Worm (Caenorhabditis elegans) whole organism, L3 larva: ENCODE results near the gene srj-25.

Experiments
- ZK546.5 ChIP-seq: sonication (generic microtip); optimal IDR thresholded peaks from 2 replicates; lab custom pipeline; 2017; ENCODE audit warnings: missing biosample characterization, missing genetic modification characterization
- aly-2 ChIP-seq: fragments of 150-350 bp; optimal IDR thresholded peaks from 2 replicates; lab custom pipeline; 2014; ENCODE audit warnings: missing biosample characterization, missing genetic modification characterization
- ceh-16 ChIP-seq: sonication (generic microtip); optimal IDR thresholded peaks from 2 replicates; lab custom pipeline; 2017; ENCODE audit warnings: missing biosample characterization, missing genetic modification characterization
- ceh-28 ChIP-seq: fragments of 150-350 bp; optimal IDR thresholded peaks from 2 replicates; lab custom pipeline; 2014; ENCODE audit warnings: missing biosample characterization, missing genetic modification reagents, missing genetic modification characterization
- ceh-82 ChIP-seq: fragments of 150-350 bp; optimal IDR thresholded peaks from 2 replicates; lab custom pipeline; 2014; ENCODE audit warnings: missing biosample characterization, missing genetic modification characterization
- ceh-9 ChIP-seq: sonication (generic microtip); optimal IDR thresholded peaks from 2 replicates; lab custom pipeline; 2018; ENCODE audit warnings: missing biosample characterization, missing genetic modification characterization
- daf-12 ChIP-seq: fragments of 150-350 bp; optimal IDR thresholded peaks from 2 replicates; lab custom pipeline; 2014; ENCODE audit warnings: missing biosample characterization, missing genetic modification reagents, missing genetic modification characterization
- egl-27 ChIP-seq: sonication (generic microtip); optimal IDR thresholded peaks from 4 replicates; lab custom pipeline; 2017; ENCODE audit warnings: missing biosample characterization, missing genetic modification reagents, missing genetic modification characterization
- egl-5 ChIP-seq: fragments of 150-350 bp; optimal IDR thresholded peaks from 2 replicates; lab custom pipeline; 2017; ENCODE audit warnings: missing biosample characterization, missing genetic modification reagents, missing genetic modification characterization, inconsistent platforms
- elt-3 ChIP-seq, 3 experiments: fragments of 150-350 bp in 1 of 3; sonication (generic microtip) in 2 of 3; optimal IDR thresholded peaks; 2 replicates in 2 of 3; 4 replicates in 1 of 3; lab custom pipeline; 2014 to 2017; ENCODE audit warnings: missing biosample characterization in 3 of 3, missing genetic modification characterization in 3 of 3
- fkh-10 ChIP-seq: sonication (generic microtip); optimal IDR thresholded peaks from 2 replicates; lab custom pipeline; 2017; ENCODE audit warnings: missing biosample characterization, missing genetic modification reagents, missing genetic modification characterization
- fkh-2 ChIP-seq: fragments of 150-350 bp; optimal IDR thresholded peaks from 2 replicates; lab custom pipeline; 2014; ENCODE audit warnings: missing biosample characterization, missing genetic modification reagents, missing genetic modification characterization
- fos-1 ChIP-seq: fragments of 150-350 bp; optimal IDR thresholded peaks from 2 replicates; lab custom pipeline; 2014; ENCODE audit warnings: missing biosample characterization, missing genetic modification characterization
- hmg-11 ChIP-seq: sonication (generic microtip); optimal IDR thresholded peaks from 2 replicates; lab custom pipeline; 2016; ENCODE audit warnings: missing genetic modification characterization, missing compliant biosample characterization
- lin-39 ChIP-seq: fragments of 150-350 bp; optimal IDR thresholded peaks from 2 replicates; lab custom pipeline; 2018; ENCODE audit warnings: missing biosample characterization, missing genetic modification reagents, missing genetic modification characterization
- lsy-12 ChIP-seq: sonication (generic microtip); optimal IDR thresholded peaks from 2 replicates; lab custom pipeline; 2016; ENCODE audit warnings: mild to moderate bottlenecking, missing genetic modification characterization, missing compliant biosample characterization
- mdl-1 ChIP-seq: fragments of 150-350 bp; optimal IDR thresholded peaks from 2 replicates; lab custom pipeline; 2014; ENCODE audit warnings: missing biosample characterization, missing genetic modification characterization
- nfya-1 ChIP-seq: sonication (generic microtip); optimal IDR thresholded peaks from 2 replicates; lab custom pipeline; 2017; ENCODE audit warnings: missing genetic modification characterization, mild to moderate bottlenecking, missing compliant biosample characterization, antibody characterized with exemption, moderate library complexity; ENCODE audit not compliant: insufficient read depth
- nhr-11 ChIP-seq: fragments of 150-350 bp; optimal IDR thresholded peaks from 2 replicates; lab custom pipeline; 2014; ENCODE audit warnings: missing biosample characterization, missing genetic modification characterization
- nhr-237 ChIP-seq: fragments of 150-350 bp; optimal IDR thresholded peaks from 2 replicates; lab custom pipeline; 2014; ENCODE audit warnings: missing biosample characterization, missing genetic modification characterization
- nhr-25 ChIP-seq: sonication (generic microtip); optimal IDR thresholded peaks from 2 replicates; lab custom pipeline; 2017; ENCODE audit warnings: missing biosample characterization, missing genetic modification characterization
- nhr-28 ChIP-seq: fragments of 150-350 bp; optimal IDR thresholded peaks from 2 replicates; lab custom pipeline; 2014; ENCODE audit warnings: missing biosample characterization, missing genetic modification characterization
- nhr-43 ChIP-seq: sonication (generic microtip); optimal IDR thresholded peaks from 2 replicates; lab custom pipeline; 2016; ENCODE audit warnings: mild to moderate bottlenecking, missing genetic modification characterization, missing compliant biosample characterization; ENCODE audit not compliant: poor library complexity, severe bottlenecking
- nhr-67 ChIP-seq: fragments of 150-350 bp; optimal IDR thresholded peaks from 2 replicates; lab custom pipeline; 2014; ENCODE audit warnings: missing biosample characterization, missing genetic modification characterization
- nhr-77 ChIP-seq: fragments of 150-350 bp; optimal IDR thresholded peaks from 2 replicates; lab custom pipeline; 2014; ENCODE audit warnings: missing biosample characterization, missing genetic modification characterization
- pha-4 ChIP-seq: fragments of 150-350 bp; optimal IDR thresholded peaks from 2 replicates; lab custom pipeline; 2014; ENCODE audit warnings: missing biosample characterization, missing genetic modification reagents, missing genetic modification characterization
- pqm-1 ChIP-seq: fragments of 150-350 bp; optimal IDR thresholded peaks from 2 replicates; lab custom pipeline; 2017; ENCODE audit warnings: missing biosample characterization, missing genetic modification characterization, inconsistent platforms
- sea-2 ChIP-seq: fragments of 150-350 bp; sonication (generic microtip); optimal IDR thresholded peaks from 4 replicates; lab custom pipeline; 2014; ENCODE audit warnings: missing biosample characterization, missing genetic modification reagents, missing genetic modification characterization
- skn-1 ChIP-seq: fragments of 150-350 bp; optimal IDR thresholded peaks from 2 replicates; lab custom pipeline; 2014; ENCODE audit warnings: missing biosample characterization, missing genetic modification characterization
- tbx-2 ChIP-seq: sonication (generic microtip); optimal IDR thresholded peaks from 2 replicates; lab custom pipeline; 2016; ENCODE audit warnings: mild to moderate bottlenecking, missing genetic modification characterization, missing compliant biosample characterization
- unc-39 ChIP-seq: sonication (generic microtip); optimal IDR thresholded peaks from 4 replicates; lab custom pipeline; 2017; ENCODE audit warnings: missing biosample characterization, missing genetic modification characterization
- unc-62 ChIP-seq: fragments of 150-350 bp; sonication (generic microtip); optimal IDR thresholded peaks from 4 replicates; lab custom pipeline; 2014; ENCODE audit warnings: missing biosample characterization, missing genetic modification reagents, missing genetic modification characterization
- ztf-11 ChIP-seq: fragments of 150-350 bp; optimal IDR thresholded peaks from 2 replicates; lab custom pipeline; 2014; ENCODE audit warnings: missing biosample characterization, missing genetic modification characterization
- ztf-4 ChIP-seq: fragments of 150-350 bp; optimal IDR thresholded peaks from 2 replicates; lab custom pipeline; 2014; ENCODE audit warnings: missing biosample characterization, missing genetic modification characterization

Gene srj-25

ce11 chrV:722889-723288, 13.2 kb downstream of the srj-25 start:
- TF ChIP-seq nhr-237 (tag; lab: Kevin White, UChicago) (no peak), ceh-82 (tag; lab: Kevin White, UChicago) (no peak), pha-4 (no peak), nhr-11 (tag; lab: Kevin White, UChicago) (no peak), ceh-9 (tag; lab: Kevin White, UChicago) (no peak), nhr-43 (tag; lab: Kevin White, UChicago) (no peak), nhr-28 (tag; lab: Kevin White, UChicago) (no peak), nhr-77 (tag; lab: Kevin White, UChicago) (no peak), lin-39 (tag; lab: Kevin White, UChicago) (no peak), egl-27 (tag; lab: Kevin White, UChicago) (no peak), nhr-67 (tag; lab: Kevin White, UChicago) (no peak)

- TF ChIP-seq tbx-2 (tag; lab: Kevin White, UChicago) (no peak), ZK546.5 (tag; lab: Kevin White, UChicago) (no peak), mdl-1 (no peak), egl-5 (tag; lab: Kevin White, UChicago) (no peak), nfya-1 (tag; lab: Kevin White, UChicago) (no peak), egl-27 (tag; lab: Kevin White, UChicago) (no peak), lsy-12 (no peak), nhr-25 (tag; lab: Kevin White, UChicago) (no peak), nhr-67 (tag; lab: Kevin White, UChicago) (no peak), ceh-28 (tag; lab: Kevin White, UChicago) (no peak), ceh-9 (tag; lab: Kevin White, UChicago) (no peak), nhr-237 (tag; lab: Kevin White, UChicago) (no peak), daf-12 (tag; lab: Kevin White, UChicago) (no peak), unc-39 (no peak)
- TF ChIP-seq, all 47 proteins: peak for 0
Observed at ce11 chrV:719731-720130, 16.3 kb downstream of the srj-25 start, which contains the start of gene srbc-40. TSS of gene srbc-40 (minus strand) at chrV:719831.

ce11 chrV:712882-713281, 23.2 kb downstream of the srj-25 start, which contains the start of gene cyp-33C11:
TSS of gene cyp-33C11 (minus strand) at chrV:712982.
- TF ChIP-seq hmg-11 (tag; lab: Kevin White, UChicago), result no peak
- no peak for TF ChIP-seq mdl-1
- TF ChIP-seq unc-62 (GFP tag; lab: Kevin White, UChicago), result no peak
- no peak for TF ChIP-seq nhr-11 (tag; lab: Kevin White, UChicago)
- no peak for TF ChIP-seq fos-1 (tag; lab: Kevin White, UChicago)
- TF ChIP-seq nhr-25 (tag; lab: Kevin White, UChicago), result no peak
- TF ChIP-seq ztf-11 (tag; lab: Kevin White, UChicago), result no peak
- TF ChIP-seq, all 47 proteins: peak for 0

- TF ChIP-seq unc-39 (no peak), nhr-25 (tag; lab: Kevin White, UChicago) (no peak), fkh-10 (GFP tag; lab: Kevin White, UChicago) (no peak), fkh-2 (no peak), ceh-82 (tag; lab: Kevin White, UChicago) (no peak), pqm-1 (tag; lab: Kevin White, UChicago) (no peak), ceh-9 (tag; lab: Kevin White, UChicago) (no peak), egl-5 (tag; lab: Kevin White, UChicago) (no peak), nhr-77 (tag; lab: Kevin White, UChicago) (no peak), fos-1 (tag; lab: Kevin White, UChicago) (no peak), sea-2 (GFP tag; lab: Kevin White, UChicago) (no peak), aly-2 (tag; lab: Kevin White, UChicago) (no peak)
Observed at ce11 chrV:708808-709207, 27.3 kb downstream of the srj-25 start, which contains the start of gene srbc-39. TSS of gene srbc-39 (plus strand) at chrV:709108.

- no peak for TF ChIP-seq nhr-25 (tag; lab: Kevin White, UChicago)
- no peak for TF ChIP-seq ceh-9 (tag; lab: Kevin White, UChicago)
- TF ChIP-seq ceh-16 (tag; lab: Kevin White, UChicago), result no peak
- TF ChIP-seq mdl-1, result no peak
- TF ChIP-seq ztf-4 (tag; lab: Kevin White, UChicago), result no peak
- no peak for TF ChIP-seq tbx-2 (tag; lab: Kevin White, UChicago)
- no peak for TF ChIP-seq skn-1
- TF ChIP-seq hmg-11 (tag; lab: Kevin White, UChicago), result no peak
- TF ChIP-seq elt-3 (tag; optimal IDR thresholded peaks at IDR 0.05; lab: Kevin White, UChicago), result no peak
- no peak for TF ChIP-seq egl-27 (tag; lab: Kevin White, UChicago)
Observed at ce11 chrV:706918-707317, 29.2 kb downstream of the srj-25 start, which contains the start of gene srbc-38. TSS of gene srbc-38 (plus strand) at chrV:707218.
